Comparison of ENCODE assay signal across 2 worm cellular contexts in the genomic region with DNA sequence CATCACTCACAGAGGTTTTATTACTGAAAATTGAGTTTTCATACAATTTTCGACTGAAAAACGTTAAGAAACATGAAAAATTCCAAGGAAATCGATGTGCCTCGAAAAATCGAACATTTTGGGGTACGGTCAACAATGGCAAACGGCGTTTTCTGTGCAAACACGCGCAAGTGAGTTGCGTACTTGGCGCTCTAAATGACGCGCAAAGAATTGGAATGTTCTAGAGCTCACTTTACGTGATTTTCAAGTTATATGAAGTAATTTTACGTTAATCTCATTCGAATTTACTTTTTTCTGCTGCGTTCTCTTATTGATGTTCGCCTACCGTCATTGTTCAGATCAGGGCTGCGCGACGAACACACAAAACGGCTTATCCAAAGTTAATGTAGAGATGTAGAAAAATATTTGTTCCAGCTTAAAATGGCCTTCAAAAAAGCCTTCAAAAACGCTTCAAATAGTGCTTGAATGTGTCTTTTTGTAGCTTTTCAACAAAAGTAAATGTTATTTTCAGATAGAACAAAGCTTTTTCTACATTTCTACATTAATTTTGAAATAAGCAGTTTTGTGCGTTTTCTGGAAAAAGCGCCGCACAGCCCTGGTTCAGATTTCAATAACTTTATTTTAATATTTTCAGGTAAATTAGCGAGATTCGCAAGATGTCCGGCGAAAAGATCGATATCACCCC.
TF ChIP-seq lines count a peak whose summit lies in the region.

F31D4.2 (minus strand) TSS at position 23 of the 685 bp plus-strand sequence.
fkb-6 (plus strand) TSS at position 635 of the 685 bp plus-strand sequence.

TF ChIP-seq in whole organism, L2 larva, 48 proteins besides CTCF, POLR2A, EP300 and RAD21 (continued from another document):
- TF ChIP-seq ZK546.5 (tag; optimal IDR thresholded peaks at IDR 0.05; lab: Kevin White, UChicago), result no peak
- TF ChIP-seq sma-3 (GFP tag; optimal IDR thresholded peaks at IDR 0.05; lab: Kevin White, UChicago), result peak; percentile 75
- no peak for TF ChIP-seq nhr-237 (tag; optimal IDR thresholded peaks at IDR 0.05; lab: Kevin White, UChicago)
- peak; percentile 92 for TF ChIP-seq unc-55 (GFP tag; optimal IDR thresholded peaks at IDR 0.05; lab: Kevin White, UChicago)
- TF ChIP-seq F13H6.1 (tag; optimal IDR thresholded peaks at IDR 0.05; lab: Kevin White, UChicago), result peak; percentile 64
- no peak for TF ChIP-seq ceh-16 (tag; optimal IDR thresholded peaks at IDR 0.05; lab: Kevin White, UChicago)
- no peak for TF ChIP-seq ztf-11 (tag; optimal IDR thresholded peaks at IDR 0.05; lab: Kevin White, UChicago)
- TF ChIP-seq gmeb-1 (tag; optimal IDR thresholded peaks at IDR 0.05; lab: Kevin White, UChicago), result peak; percentile 69
- TF ChIP-seq R02D3.7 (tag; optimal IDR thresholded peaks at IDR 0.05; lab: Kevin White, UChicago), result no peak
- TF ChIP-seq dmd-4 (tag; optimal IDR thresholded peaks at IDR 0.05; lab: Kevin White, UChicago), result no peak
- peak; percentile 83 for TF ChIP-seq nhr-129 (tag; optimal IDR thresholded peaks at IDR 0.05; lab: Kevin White, UChicago)
- no peak for TF ChIP-seq lin-39 (tag; optimal IDR thresholded peaks at IDR 0.05; lab: Kevin White, UChicago)
- TF ChIP-seq ztf-4 (tag; optimal IDR thresholded peaks at IDR 0.05; lab: Kevin White, UChicago), result peak; percentile 62
- no peak for TF ChIP-seq unc-39 (tag; optimal IDR thresholded peaks at IDR 0.05; lab: Kevin White, UChicago)
- TF ChIP-seq sma-9 (GFP tag; optimal IDR thresholded peaks at IDR 0.05; lab: Kevin White, UChicago), result peak; percentile 58
- no peak for TF ChIP-seq sma-9 (tag; optimal IDR thresholded peaks at IDR 0.05; lab: Kevin White, UChicago)
- peak; percentile 93 to 98 for TF ChIP-seq lsy-2 (tag; optimal IDR thresholded peaks at IDR 0.05; lab: Kevin White, UChicago)
- peak; percentile 93 for TF ChIP-seq C34F6.9 (tag; optimal IDR thresholded peaks at IDR 0.05; lab: Kevin White, UChicago)
- TF ChIP-seq fos-1 (tag; optimal IDR thresholded peaks at IDR 0.05; lab: Kevin White, UChicago), result peak; percentile 41
- TF ChIP-seq crh-2 (tag; optimal IDR thresholded peaks at IDR 0.05; lab: Kevin White, UChicago), result peak; percentile 77

TF ChIP-seq in whole organism, L4 larva, 104 proteins besides CTCF, POLR2A, EP300 and RAD21 (continued from another document):
- TF ChIP-seq nhr-6 (tag; optimal IDR thresholded peaks at IDR 0.05; lab: Kevin White, UChicago), result peak; percentile 27
- peak; percentile 56 for TF ChIP-seq ztf-7 (tag; optimal IDR thresholded peaks at IDR 0.05; lab: Kevin White, UChicago)
- no peak for TF ChIP-seq F44E2.7 (GFP tag; IDR thresholded peaks at IDR 0.05; lab: Robert Waterston, UW)
- no peak for TF ChIP-seq nhr-77 (tag; optimal IDR thresholded peaks at IDR 0.05; lab: Kevin White, UChicago)
- TF ChIP-seq mdt-29 (GFP tag; IDR thresholded peaks at IDR 0.05; lab: Robert Waterston, UW), result peak; percentile 74
- TF ChIP-seq Y105C5A.15 (GFP tag; IDR thresholded peaks at IDR 0.05; lab: Robert Waterston, UW), result no peak
- TF ChIP-seq mep-1 (tag; optimal IDR thresholded peaks at IDR 0.05; lab: Kevin White, UChicago), result peak; percentile 68
- no peak for TF ChIP-seq lim-7 (GFP tag; IDR thresholded peaks at IDR 0.05; lab: Robert Waterston, UW)
- no peak for TF ChIP-seq unc-39 (tag; optimal IDR thresholded peaks at IDR 0.05; lab: Kevin White, UChicago)
- peak; percentile 81 for TF ChIP-seq mes-2 (tag; optimal IDR thresholded peaks at IDR 0.05; lab: Kevin White, UChicago; ENCODE audit: poor library complexity, severe bottlenecking)
- no peak for TF ChIP-seq spr-3 (GFP tag; optimal IDR thresholded peaks at IDR 0.05; lab: Kevin White, UChicago)
- peak; percentile 15 for TF ChIP-seq jun-1 (tag; optimal IDR thresholded peaks at IDR 0.05; lab: Kevin White, UChicago)
- TF ChIP-seq zfp-3 (GFP tag; conservative IDR thresholded peaks at IDR 0.05; lab: Robert Waterston, UW), result 0 out of 2 replicates have a peak, but pooled peaks have one; percentile 38
- no peak for TF ChIP-seq nhr-25 (tag; optimal IDR thresholded peaks at IDR 0.05; lab: Kevin White, UChicago; ENCODE audit: borderline replicate concordance, insufficient read depth)
- no peak for TF ChIP-seq zag-1 (tag; optimal IDR thresholded peaks at IDR 0.05; lab: Kevin White, UChicago)
- peak; percentile 89 to 98 for TF ChIP-seq lsy-2 (tag; optimal IDR thresholded peaks at IDR 0.05; lab: Kevin White, UChicago)
- TF ChIP-seq lir-3 (tag; optimal IDR thresholded peaks at IDR 0.05; lab: Kevin White, UChicago), result no peak
- no peak for TF ChIP-seq dmd-9 (GFP tag; IDR thresholded peaks at IDR 0.05; lab: Robert Waterston, UW)
- peak; percentile 8 for TF ChIP-seq nhr-11 (tag; optimal IDR thresholded peaks at IDR 0.05; lab: Kevin White, UChicago)
- TF ChIP-seq hif-1 (tag; optimal IDR thresholded peaks at IDR 0.05; lab: Kevin White, UChicago), result peak; percentile 25 to 96
- 0 out of 2 replicates have a peak, but pooled peaks have one; percentile 30 for TF ChIP-seq lin-1 (GFP tag; IDR thresholded peaks at IDR 0.05; lab: Robert Waterston, UW)
- peak; percentile 96 for TF ChIP-seq aha-1 (tag; lab: Kevin White, UChicago)
- TF ChIP-seq nhr-102 (tag; optimal IDR thresholded peaks at IDR 0.05; lab: Kevin White, UChicago), result no peak
- no peak for TF ChIP-seq vab-7 (GFP tag; IDR thresholded peaks at IDR 0.05; lab: Robert Waterston, UW)
- no peak for TF ChIP-seq ceh-44 (GFP tag; IDR thresholded peaks at IDR 0.05; lab: Robert Waterston, UW)
- TF ChIP-seq nhr-76 (tag; optimal IDR thresholded peaks at IDR 0.05; lab: Kevin White, UChicago), result no peak
- TF ChIP-seq daf-16 (GFP tag; optimal IDR thresholded peaks at IDR 0.05; lab: Kevin White, UChicago), result peak in 1 of 2 experiments; percentile 3
- TF ChIP-seq daf-16 (tag; optimal IDR thresholded peaks at IDR 0.05; lab: Kevin White, UChicago), result peak; percentile 38
- TF ChIP-seq lin-39 (tag; optimal IDR thresholded peaks at IDR 0.05; lab: Kevin White, UChicago), result no peak
- no peak for TF ChIP-seq madf-9 (GFP tag; conservative IDR thresholded peaks at IDR 0.05; lab: Robert Waterston, UW)
- peak; percentile 49 for TF ChIP-seq ceh-20 (GFP tag; IDR thresholded peaks at IDR 0.05; lab: Robert Waterston, UW)
- no peak for TF ChIP-seq fos-1 (tag; optimal IDR thresholded peaks at IDR 0.05; lab: Kevin White, UChicago)
- TF ChIP-seq dpl-1 (GFP tag; optimal IDR thresholded peaks at IDR 0.05; lab: Kevin White, UChicago), result peak; percentile 71
- TF ChIP-seq saeg-2 (GFP tag; IDR thresholded peaks at IDR 0.05; lab: Robert Waterston, UW), result no peak
- no peak for TF ChIP-seq daf-12 (tag; optimal IDR thresholded peaks at IDR 0.05; lab: Kevin White, UChicago)
- TF ChIP-seq F49E8.2 (tag; optimal IDR thresholded peaks at IDR 0.05; lab: Kevin White, UChicago; ENCODE audit: borderline replicate concordance), result peak; percentile 35
- TF ChIP-seq set-16 (GFP tag; IDR thresholded peaks at IDR 0.05; lab: Robert Waterston, UW), result no peak
- no peak for TF ChIP-seq lin-13 (GFP tag; optimal IDR thresholded peaks at IDR 0.05; lab: Kevin White, UChicago)
- TF ChIP-seq attf-4 (tag; optimal IDR thresholded peaks at IDR 0.05; lab: Kevin White, UChicago), result no peak
- TF ChIP-seq snpc-1.2 (GFP tag; IDR thresholded peaks at IDR 0.05; lab: Robert Waterston, UW), result 0 out of 2 replicates have a peak, but pooled peaks have one; percentile 43
- no peak for TF ChIP-seq sdz-12 (GFP tag; optimal IDR thresholded peaks at IDR 0.05; lab: Kevin White, UChicago)
- TF ChIP-seq snpc-4 (tag; optimal IDR thresholded peaks at IDR 0.05; lab: Kevin White, UChicago), result no peak
- no peak for TF ChIP-seq pha-4 (GFP tag; IDR thresholded peaks at IDR 0.05; lab: Robert Waterston, UW)
- TF ChIP-seq pha-4 (tag; optimal IDR thresholded peaks at IDR 0.05; lab: Kevin White, UChicago), result peak; percentile 47
- TF ChIP-seq ceh-82 (tag; optimal IDR thresholded peaks at IDR 0.05; lab: Kevin White, UChicago), result no peak
- no peak for TF ChIP-seq cey-2 (tag; optimal IDR thresholded peaks at IDR 0.05; lab: Kevin White, UChicago; ENCODE audit: borderline replicate concordance, insufficient read depth)
- peak; percentile 58 for TF ChIP-seq hlh-11 (tag; optimal IDR thresholded peaks at IDR 0.05; lab: Kevin White, UChicago)
- TF ChIP-seq rbr-2 (tag; optimal IDR thresholded peaks at IDR 0.05; lab: Kevin White, UChicago), result peak; percentile 60
- peak; percentile 22 for TF ChIP-seq ceh-28 (tag; optimal IDR thresholded peaks at IDR 0.05; lab: Kevin White, UChicago)
- peak; percentile 75 for TF ChIP-seq dve-1 (tag; optimal IDR thresholded peaks at IDR 0.05; lab: Kevin White, UChicago; ENCODE audit: insufficient read depth)
- peak; percentile 68; the same call in 1 of the 2 replicates for TF ChIP-seq arid-1 (GFP tag; conservative IDR thresholded peaks at IDR 0.05; lab: Robert Waterston, UW)
- no peak for TF ChIP-seq lin-29 (GFP tag; IDR thresholded peaks at IDR 0.05; lab: Robert Waterston, UW)
- peak; percentile 50 for TF ChIP-seq fkh-10 (GFP tag; optimal IDR thresholded peaks at IDR 0.05; lab: Kevin White, UChicago)
- TF ChIP-seq lin-38 (GFP tag; IDR thresholded peaks at IDR 0.05; lab: Robert Waterston, UW), result peak; percentile 75
